Worm (Caenorhabditis elegans) whole organism, L2 larva: ENCODE data around the gene K10F12.7.

Source experiments
- ZK546.5 ChIP-seq: sonication (generic microtip); optimal IDR thresholded peaks from 2 replicates; lab custom pipeline; 2017; ENCODE audit warnings: missing biosample characterization, missing genetic modification characterization
- aly-2 ChIP-seq: fragments of 150-350 bp; optimal IDR thresholded peaks from 2 replicates; lab custom pipeline; 2014; ENCODE audit warnings: missing biosample characterization, missing genetic modification characterization
- blmp-1 ChIP-seq: sonication (generic microtip); optimal IDR thresholded peaks from 2 replicates; lab custom pipeline; 2017; ENCODE audit warnings: missing genetic modification characterization, mild to moderate bottlenecking, missing compliant biosample characterization, antibody characterized with exemption, moderate library complexity; ENCODE audit not compliant: insufficient read depth
- ceh-16 ChIP-seq: fragments of 150-350 bp; optimal IDR thresholded peaks from 2 replicates; lab custom pipeline; 2014; ENCODE audit warnings: missing biosample characterization, missing genetic modification characterization
- elt-3 ChIP-seq: sonication (generic microtip); optimal IDR thresholded peaks from 2 replicates; lab custom pipeline; 2017; ENCODE audit warnings: missing biosample characterization, missing genetic modification characterization
- fos-1 ChIP-seq: fragments of 150-350 bp; optimal IDR thresholded peaks from 2 replicates; lab custom pipeline; 2014; ENCODE audit warnings: missing biosample characterization, missing genetic modification characterization
- lin-13 ChIP-seq: fragments of 150-350 bp; optimal IDR thresholded peaks from 2 replicates; lab custom pipeline; 2014; ENCODE audit warnings: missing biosample characterization, missing genetic modification reagents, missing genetic modification characterization
- lsy-2 ChIP-seq, 2 experiments: fragments of 150-350 bp in 1 of 2; sonication (generic microtip) in 1 of 2; optimal IDR thresholded peaks; 2 replicates each; lab custom pipeline; 2014 to 2017; ENCODE audit warnings: missing biosample characterization in 2 of 2, missing genetic modification characterization in 2 of 2
- nhr-129 ChIP-seq: fragments of 150-350 bp; optimal IDR thresholded peaks from 2 replicates; lab custom pipeline; 2014; ENCODE audit warnings: missing biosample characterization, missing genetic modification characterization
- zag-1 ChIP-seq: fragments of 150-350 bp; optimal IDR thresholded peaks from 2 replicates; lab custom pipeline; 2014; ENCODE audit warnings: missing biosample characterization, missing genetic modification characterization

DNA sequence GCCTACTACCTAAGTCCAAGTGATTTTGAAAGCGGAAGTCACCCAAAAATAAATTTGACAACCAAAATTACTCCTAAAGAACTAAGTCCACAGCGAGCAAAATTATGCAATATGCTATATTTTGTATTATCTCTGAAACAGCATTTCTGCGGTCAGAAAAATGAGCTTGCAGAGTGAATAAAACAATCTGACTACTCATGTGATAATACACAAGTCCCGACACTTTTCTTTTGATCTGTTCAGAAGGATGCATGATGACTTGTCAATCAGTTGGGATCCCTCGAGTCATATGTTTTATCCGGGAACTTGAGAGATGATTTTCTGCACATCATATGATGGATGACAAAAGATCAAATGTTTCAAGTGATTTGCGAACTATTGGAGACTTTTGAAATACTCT is 2.7 kb upstream of the K10F12.7 start:
- no peak for TF ChIP-seq ceh-16 (tag; lab: Kevin White, UChicago)
- no peak for TF ChIP-seq fos-1
- no peak for TF ChIP-seq elt-3 (tag; lab: Kevin White, UChicago)
- TF ChIP-seq aly-2 (tag; lab: Kevin White, UChicago), result no peak
- TF ChIP-seq blmp-1 (tag; lab: Kevin White, UChicago), result no peak
- no peak for TF ChIP-seq lin-13 (GFP tag; lab: Kevin White, UChicago)
- no peak for TF ChIP-seq ZK546.5
- peak; percentile 32 for TF ChIP-seq nhr-129 (tag; lab: Kevin White, UChicago)
- no peak for TF ChIP-seq zag-1 (tag; lab: Kevin White, UChicago)
- no peak for TF ChIP-seq lsy-2 (tag; optimal IDR thresholded peaks at IDR 0.05; lab: Kevin White, UChicago)
